Worm (Caenorhabditis elegans) whole organism, L2 larva: Measurements from ENCODE around the gene egl-4.

ENCODE experiments used
- R02D3.7 ChIP-seq: fragments of 150-350 bp; optimal IDR thresholded peaks from 2 replicates; lab custom pipeline; 2014; ENCODE audit warnings: missing biosample characterization, missing genetic modification characterization
- alr-1 ChIP-seq: fragments of 150-350 bp; optimal IDR thresholded peaks from 2 replicates; lab custom pipeline; 2014; ENCODE audit warnings: missing biosample characterization, missing genetic modification characterization
- ama-1 ChIP-seq: fragments of 150-350 bp; optimal IDR thresholded peaks from 2 replicates; lab custom pipeline; 2018; ENCODE audit warnings: inconsistent platforms
- crh-2 ChIP-seq: sonication (generic microtip); optimal IDR thresholded peaks from 2 replicates; lab custom pipeline; 2017; ENCODE audit warnings: missing biosample characterization, missing genetic modification characterization
- lin-39 ChIP-seq: fragments of 150-350 bp; optimal IDR thresholded peaks from 2 replicates; lab custom pipeline; 2014; ENCODE audit warnings: missing biosample characterization, missing genetic modification reagents, missing genetic modification characterization
- lsy-2 ChIP-seq, 2 experiments: fragments of 150-350 bp in 1 of 2; sonication (generic microtip) in 1 of 2; optimal IDR thresholded peaks; 2 replicates each; lab custom pipeline; 2014 to 2017; ENCODE audit warnings: missing biosample characterization in 2 of 2, missing genetic modification characterization in 2 of 2
- mab-5 ChIP-seq: fragments of 150-350 bp; optimal IDR thresholded peaks from 2 replicates; lab custom pipeline; 2014; ENCODE audit warnings: missing biosample characterization, missing genetic modification characterization
- nhr-237 ChIP-seq: fragments of 150-350 bp; optimal IDR thresholded peaks from 2 replicates; lab custom pipeline; 2014; ENCODE audit warnings: missing biosample characterization, missing genetic modification characterization
- nhr-6 ChIP-seq: fragments of 150-350 bp; optimal IDR thresholded peaks from 2 replicates; lab custom pipeline; 2014; ENCODE audit warnings: missing biosample characterization, missing genetic modification characterization
- sma-3 ChIP-seq: sonication (generic microtip); optimal IDR thresholded peaks from 2 replicates; lab custom pipeline; 2016; ENCODE audit warnings: missing genetic modification reagents, missing genetic modification characterization, missing compliant biosample characterization
- unc-39 ChIP-seq: fragments of 150-350 bp; optimal IDR thresholded peaks from 2 replicates; lab custom pipeline; 2014; ENCODE audit warnings: missing biosample characterization, missing genetic modification characterization
- ztf-11 ChIP-seq: sonication (generic microtip); optimal IDR thresholded peaks from 2 replicates; lab custom pipeline; 2017; ENCODE audit warnings: missing biosample characterization, missing genetic modification characterization

ce11 chrIV:1818467-1819076 is 29.3 kb upstream of the egl-4 start:
- TF ChIP-seq nhr-6 (tag; lab: Kevin White, UChicago) (no peak), lin-39 (tag; lab: Kevin White, UChicago) (no peak), sma-3 (no peak), ama-1 (no peak), ztf-11 (tag; lab: Kevin White, UChicago) (no peak), alr-1 (tag; lab: Kevin White, UChicago) (no peak), lsy-2 (tag; optimal IDR thresholded peaks at IDR 0.05; lab: Kevin White, UChicago) (no peak), mab-5 (tag; lab: Kevin White, UChicago) (no peak), nhr-237 (no peak), R02D3.7 (tag; lab: Kevin White, UChicago) (no peak), crh-2 (tag; lab: Kevin White, UChicago) (no peak), unc-39 (tag; lab: Kevin White, UChicago) (no peak)
